Fruit fly (Drosophila melanogaster) whole organism, embryonic: ENCODE results near the gene Helz.

Experiments
- Adf1 ChIP-seq: fragments of 200-800 bp; sonication (Bioruptor generic); IDR thresholded peaks from 2 replicates; pipeline ENCODE4 v1.3.6; 2022; ENCODE audit warnings: missing biosample characterization, missing genetic modification characterization
- B-H2 ChIP-seq: fragments of 200-800 bp; sonication (Bioruptor generic); optimal IDR thresholded peaks from 2 replicates; lab custom pipeline; 2018; ENCODE audit warnings: missing biosample characterization, mild to moderate bottlenecking, missing genetic modification characterization
- CG10267 ChIP-seq: fragments of 200-800 bp; sonication (Bioruptor generic); optimal IDR thresholded peaks from 2 replicates; lab custom pipeline; 2018; ENCODE audit warnings: missing biosample characterization, mild to moderate bottlenecking, missing genetic modification characterization, moderate library complexity
- CG11398 ChIP-seq: fragments of 200-800 bp; sonication (Bioruptor generic); optimal IDR thresholded peaks from 2 replicates; lab custom pipeline; 2016; ENCODE audit warnings: missing biosample characterization, missing genetic modification characterization
- CG11560 ChIP-seq: fragments of 200-800 bp; sonication (Bioruptor generic); IDR thresholded peaks from 3 replicates; pipeline ENCODE4 v1.3.6; 2022; ENCODE audit warnings: missing biosample characterization, missing genetic modification characterization
- CG11695 ChIP-seq: fragments of 200-800 bp; sonication (Bioruptor generic); IDR thresholded peaks from 3 replicates; pipeline ENCODE4 v1.3.6; 2022; ENCODE audit warnings: missing biosample characterization, missing genetic modification characterization
- CG12391 ChIP-seq: fragments of 200-800 bp; sonication (Bioruptor generic); optimal IDR thresholded peaks from 3 replicates; lab custom pipeline; 2018; ENCODE audit warnings: missing biosample characterization, mild to moderate bottlenecking, missing genetic modification characterization, moderate library complexity
- CG12942 ChIP-seq: fragments of 200-800 bp; sonication (Bioruptor generic); optimal IDR thresholded peaks from 3 replicates; lab custom pipeline; 2016; ENCODE audit warnings: missing biosample characterization, missing genetic modification characterization
- CG14050 ChIP-seq: fragments of 200-800 bp; sonication (Bioruptor generic); IDR thresholded peaks from 3 replicates; pipeline ENCODE4 v1.3.6; 2022; ENCODE audit warnings: missing biosample characterization, missing genetic modification characterization
- CG15696 ChIP-seq: fragments of 200-800 bp; sonication (Bioruptor generic); optimal IDR thresholded peaks from 2 replicates; lab custom pipeline; 2019; ENCODE audit warnings: missing biosample characterization, mild to moderate bottlenecking, missing genetic modification characterization, moderate library complexity
- CG16779 ChIP-seq: fragments of 200-800 bp; sonication (Bioruptor generic); IDR thresholded peaks from 2 replicates; pipeline ENCODE4 v1.3.6; 2022; ENCODE audit warnings: missing biosample characterization, missing genetic modification characterization
- CG3163 ChIP-seq: fragments of 200-800 bp; sonication (Bioruptor generic); optimal IDR thresholded peaks from 3 replicates; lab custom pipeline; 2016; ENCODE audit warnings: missing biosample characterization, missing genetic modification characterization
- CG33213 ChIP-seq: fragments of 200-800 bp; sonication (Bioruptor generic); optimal IDR thresholded peaks from 3 replicates; lab custom pipeline; 2016; ENCODE audit warnings: missing biosample characterization, missing genetic modification characterization
- CG34422 ChIP-seq: fragments of 200-800 bp; sonication (Bioruptor generic); IDR thresholded peaks from 3 replicates; pipeline ENCODE4 v1.3.6; 2022; ENCODE audit warnings: missing biosample characterization, missing genetic modification characterization
- CG4617 ChIP-seq: fragments of 200-800 bp; sonication (Bioruptor generic); optimal IDR thresholded peaks from 3 replicates; lab custom pipeline; 2016; ENCODE audit warnings: missing biosample characterization, missing genetic modification characterization, borderline replicate concordance
- CG6813 ChIP-seq: fragments of 200-800 bp; sonication (Bioruptor generic); optimal IDR thresholded peaks from 2 replicates; lab custom pipeline; 2017; ENCODE audit warnings: missing biosample characterization, missing genetic modification characterization, mild to moderate bottlenecking, moderate library complexity, missing genetic modification reagents
- CG8281 ChIP-seq: fragments of 200-800 bp; sonication (Bioruptor generic); optimal IDR thresholded peaks from 2 replicates; lab custom pipeline; 2018; ENCODE audit warnings: missing biosample characterization, mild to moderate bottlenecking, missing genetic modification characterization, moderate library complexity
- CG9727 ChIP-seq: fragments of 200-800 bp; sonication (Bioruptor generic); optimal IDR thresholded peaks from 3 replicates; lab custom pipeline; 2017; ENCODE audit warnings: missing biosample characterization, mild to moderate bottlenecking, missing genetic modification characterization
- D19A ChIP-seq: fragments of 200-800 bp; optimal IDR thresholded peaks from 3 replicates; lab custom pipeline; 2019; ENCODE audit warnings: missing biosample characterization, mild to moderate bottlenecking, missing genetic modification characterization, moderate library complexity
- Dek ChIP-seq: fragments of 200-800 bp; sonication (Bioruptor generic); optimal IDR thresholded peaks from 3 replicates; lab custom pipeline; 2019; ENCODE audit warnings: missing biosample characterization, mild to moderate bottlenecking, missing genetic modification characterization, moderate library complexity
- Ets65A ChIP-seq: fragments of 200-800 bp; sonication (Bioruptor generic); peaks from one replicate; lab custom pipeline; 2016; ENCODE audit warnings: missing biosample characterization, missing genetic modification characterization
- Fer3 ChIP-seq: fragments of 200-800 bp; sonication (Bioruptor generic); optimal IDR thresholded peaks from 2 replicates; lab custom pipeline; 2018; ENCODE audit warnings: missing biosample characterization, mild to moderate bottlenecking, missing genetic modification characterization, moderate library complexity
- H2.0 ChIP-seq: fragments of 200-800 bp; sonication (Bioruptor generic); IDR thresholded peaks from 2 replicates; pipeline ENCODE4 v1.3.6; 2022; ENCODE audit warnings: missing biosample characterization, missing genetic modification characterization
- HHEX ChIP-seq: fragments of 200-800 bp; sonication (Bioruptor generic); optimal IDR thresholded peaks from 3 replicates; lab custom pipeline; 2017; ENCODE audit warnings: missing biosample characterization, mild to moderate bottlenecking, missing genetic modification characterization, missing genetic modification reagents
- HLHmδ ChIP-seq: fragments of 200-800 bp; sonication (Bioruptor generic); optimal IDR thresholded peaks from 2 replicates; lab custom pipeline; 2018; ENCODE audit warnings: missing biosample characterization, mild to moderate bottlenecking, missing genetic modification characterization, moderate library complexity
- Hand ChIP-seq: fragments of 200-800 bp; sonication (Bioruptor generic); optimal IDR thresholded peaks from 2 replicates; lab custom pipeline; 2017; ENCODE audit warnings: mild to moderate bottlenecking, missing biosample characterization, missing genetic modification reagents, missing genetic modification characterization
- Hr39 ChIP-seq: fragments of >200 bp; optimal IDR thresholded peaks from 2 replicates; lab custom pipeline; 2017
- Hsf ChIP-seq: fragments of 200-800 bp; sonication (Bioruptor generic); optimal IDR thresholded peaks from 3 replicates; lab custom pipeline; 2016; ENCODE audit warnings: missing biosample characterization, missing genetic modification characterization
- Lpt ChIP-seq: fragments of >200 bp; optimal IDR thresholded peaks from 2 replicates; lab custom pipeline; 2018; ENCODE audit warnings: missing biosample characterization, missing genetic modification characterization
- Max ChIP-seq: fragments of 200-800 bp; sonication (Bioruptor generic); optimal IDR thresholded peaks from 2 replicates; lab custom pipeline; 2016; ENCODE audit warnings: missing biosample characterization, mild to moderate bottlenecking, missing genetic modification characterization
- NC2α ChIP-seq: fragments of 200-800 bp; sonication (Bioruptor generic); optimal IDR thresholded peaks from 2 replicates; lab custom pipeline; 2016; ENCODE audit warnings: missing biosample characterization, missing genetic modification characterization
- Nf-YC ChIP-seq: fragments of 200-800 bp; optimal IDR thresholded peaks from 3 replicates; lab custom pipeline; 2019; ENCODE audit warnings: missing biosample characterization, mild to moderate bottlenecking, missing genetic modification characterization, moderate library complexity
- Ravus ChIP-seq: fragments of 200-800 bp; sonication (Bioruptor generic); IDR thresholded peaks from 2 replicates; pipeline ENCODE4 v1.3.6; 2022; ENCODE audit warnings: missing biosample characterization, missing genetic modification characterization
- Rfx ChIP-seq: fragments of 200-800 bp; sonication (Bioruptor generic); IDR thresholded peaks from 2 replicates; pipeline ENCODE4 v1.3.6; 2022; ENCODE audit warnings: missing biosample characterization, missing genetic modification characterization
- Sin3A ChIP-seq: fragments of >200 bp; optimal IDR thresholded peaks from 2 replicates; lab custom pipeline; 2018
- Vsx1 ChIP-seq: fragments of 200-800 bp; sonication (Bioruptor generic); optimal IDR thresholded peaks from 2 replicates; lab custom pipeline; 2017; ENCODE audit warnings: missing biosample characterization, mild to moderate bottlenecking, missing genetic modification characterization, missing genetic modification reagents
- ab ChIP-seq: fragments of 200-800 bp; sonication (Bioruptor generic); optimal IDR thresholded peaks from 2 replicates; lab custom pipeline; 2016; ENCODE audit warnings: missing biosample characterization, missing genetic modification characterization
- ara ChIP-seq: fragments of 200-800 bp; sonication (Bioruptor generic); IDR thresholded peaks from 2 replicates; pipeline ENCODE4 v1.3.6; 2022; ENCODE audit warnings: missing biosample characterization, missing genetic modification characterization
- cg ChIP-seq: fragments of 200-800 bp; sonication (Bioruptor generic); optimal IDR thresholded peaks from 3 replicates; lab custom pipeline; 2019; ENCODE audit warnings: missing biosample characterization, mild to moderate bottlenecking, missing genetic modification characterization, moderate library complexity
- ci ChIP-seq: fragments of 200-800 bp; sonication (Bioruptor generic); IDR thresholded peaks from 3 replicates; pipeline ENCODE4 v1.3.6; 2022; ENCODE audit warnings: missing biosample characterization, missing genetic modification characterization
- fd64A ChIP-seq: fragments of 200-800 bp; sonication (Bioruptor generic); optimal IDR thresholded peaks from 3 replicates; lab custom pipeline; 2018; ENCODE audit warnings: missing biosample characterization, mild to moderate bottlenecking, missing genetic modification characterization
- gsb-n ChIP-seq: fragments of 200-800 bp; sonication (Bioruptor generic); optimal IDR thresholded peaks from 3 replicates; lab custom pipeline; 2018; ENCODE audit warnings: missing biosample characterization, mild to moderate bottlenecking, missing genetic modification characterization
- kni ChIP-seq: fragments of 200-800 bp; sonication (Bioruptor generic); optimal IDR thresholded peaks from 3 replicates; lab custom pipeline; 2017; ENCODE audit warnings: mild to moderate bottlenecking, missing biosample characterization, missing genetic modification reagents, missing genetic modification characterization
- lilli ChIP-seq: fragments of 200-800 bp; sonication (Bioruptor generic); optimal IDR thresholded peaks from 3 replicates; lab custom pipeline; 2016; ENCODE audit warnings: missing biosample characterization, missing genetic modification characterization
- nerfin-1 ChIP-seq: fragments of 200-800 bp; sonication (Bioruptor generic); optimal IDR thresholded peaks from 3 replicates; lab custom pipeline; 2019; ENCODE audit warnings: missing biosample characterization, mild to moderate bottlenecking, missing genetic modification characterization, moderate library complexity
- sisA ChIP-seq: fragments of 200-800 bp; sonication (Bioruptor generic); IDR thresholded peaks from 2 replicates; pipeline ENCODE4 v1.3.6; 2022; ENCODE audit warnings: missing biosample characterization, missing genetic modification characterization
- slbo ChIP-seq: fragments of 200-800 bp; sonication (Bioruptor generic); IDR thresholded peaks from 2 replicates; pipeline ENCODE4 v1.3.6; 2022; ENCODE audit warnings: missing biosample characterization, missing genetic modification characterization
- tup ChIP-seq: fragments of 200-800 bp; sonication (Bioruptor generic); optimal IDR thresholded peaks from 2 replicates; lab custom pipeline; 2016; ENCODE audit warnings: missing biosample characterization, mild to moderate bottlenecking, missing genetic modification characterization, moderate library complexity
- vnd ChIP-seq: fragments of 200-800 bp; sonication (Bioruptor generic); IDR thresholded peaks from 3 replicates; pipeline ENCODE4 v1.3.6; 2022; ENCODE audit warnings: missing biosample characterization, missing genetic modification characterization; ENCODE audit not compliant: partially characterized antibody
- z ChIP-seq: fragments of 200-800 bp; sonication (Bioruptor generic); IDR thresholded peaks from 3 replicates; pipeline ENCODE4 v1.3.6; 2022; ENCODE audit warnings: missing biosample characterization, missing genetic modification characterization
- zen ChIP-seq: fragments of 200-800 bp; sonication (Bioruptor generic); optimal IDR thresholded peaks from 3 replicates; lab custom pipeline; 2018; ENCODE audit warnings: missing biosample characterization, mild to moderate bottlenecking, missing genetic modification characterization, moderate library complexity

The Helz gene

DNA sequence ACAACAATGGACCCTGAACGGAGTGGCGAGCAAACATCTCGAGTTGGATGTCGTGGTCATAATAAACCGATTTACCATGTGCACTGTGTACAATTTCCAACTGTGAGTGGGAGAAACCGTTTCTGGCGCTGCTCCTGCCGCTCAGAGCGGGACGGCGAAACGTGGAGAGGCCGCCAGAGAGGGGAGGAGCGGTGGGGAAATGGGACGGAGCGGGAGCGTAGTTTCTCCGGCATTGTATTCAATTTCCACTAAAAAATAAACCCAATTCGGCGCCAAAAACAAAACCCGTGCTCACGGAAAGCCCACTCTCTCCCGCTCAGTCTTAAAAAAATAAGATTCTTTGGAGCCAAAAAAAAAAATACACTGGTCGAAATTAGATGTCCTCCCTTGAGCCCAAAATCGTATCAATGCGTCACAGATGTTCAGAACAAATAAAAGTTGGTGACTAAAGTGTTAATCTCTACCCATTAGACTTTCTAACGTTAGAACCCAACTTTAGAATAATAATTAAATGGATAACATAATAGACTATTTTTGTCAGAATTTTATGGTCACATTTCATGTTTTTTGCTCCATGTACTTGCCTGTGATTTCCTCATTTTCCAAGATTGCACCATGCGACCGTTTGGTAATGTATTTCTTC is 29.6 kb upstream of the Helz start:
- TF ChIP-seq Lpt (GFP tag; lab: Kevin White, UChicago) = no peak
- TF ChIP-seq CG15696 (tag; lab: Kevin White, UChicago) = peak; percentile 22
- TF ChIP-seq CG10267 = peak; percentile 50
- TF ChIP-seq Sin3A (lab: Kevin White, UChicago) = no peak
- peak; percentile 71 for TF ChIP-seq sisA (GFP tag; lab: Robert Waterston, UW)
- no peak for TF ChIP-seq Hr39 (lab: Kevin White, UChicago)
- no peak for TF ChIP-seq CG33213 (GFP tag; lab: Kevin White, UChicago)
- TF ChIP-seq H2.0 (GFP tag; lab: Robert Waterston, UW) = peak; percentile 55; the same call in 1 of the 2 replicates
- TF ChIP-seq HLHmδ = no peak
- peak; percentile 62 for TF ChIP-seq Rfx (GFP tag; lab: Robert Waterston, UW)
- peak; percentile 75 for TF ChIP-seq Hsf (GFP tag; lab: Kevin White, UChicago)
- peak; percentile 59 for TF ChIP-seq CG12942 (GFP tag; lab: Kevin White, UChicago)
- TF ChIP-seq ara (GFP tag; lab: Robert Waterston, UW) = peak; percentile 61
- TF ChIP-seq B-H2 (GFP tag; lab: Kevin White, UChicago) = no peak
- peak; percentile 48 for TF ChIP-seq Max (GFP tag; lab: Kevin White, UChicago)
- TF ChIP-seq CG11398 = no peak
- peak; percentile 33 for TF ChIP-seq zen (tag; lab: Kevin White, UChicago)
- peak; percentile 96 for TF ChIP-seq Ets65A
- peak; percentile 71 for TF ChIP-seq Fer3 (tag; lab: Kevin White, UChicago)
- TF ChIP-seq Nf-YC (tag; lab: Kevin White, UChicago) = no peak
- TF ChIP-seq CG11560 (tag; lab: Robert Waterston, UW) = no peak
- TF ChIP-seq D19A (tag; lab: Kevin White, UChicago) = peak; percentile 7
- peak; percentile 90 for TF ChIP-seq z (GFP tag; lab: Robert Waterston, UW)
- TF ChIP-seq CG12391 (tag; lab: Kevin White, UChicago) = peak; percentile 74
- TF ChIP-seq CG16779 (GFP tag; lab: Robert Waterston, UW) = 0 out of 2 replicates have a peak, but pooled peaks have one; percentile 56
- peak; percentile 82 for TF ChIP-seq ci (GFP tag; lab: Robert Waterston, UW)
- TF ChIP-seq CG34422 = peak; percentile 48; the same call in 1 of the 3 replicates
- peak; percentile 22 for TF ChIP-seq nerfin-1 (tag; lab: Kevin White, UChicago)
- no peak for TF ChIP-seq NC2α (GFP tag; lab: Kevin White, UChicago)
- no peak for TF ChIP-seq Ravus (GFP tag; lab: Robert Waterston, UW)
- peak; percentile 18 for TF ChIP-seq cg (GFP tag; lab: Kevin White, UChicago)
- peak; percentile 40 for TF ChIP-seq CG9727 (GFP tag; lab: Kevin White, UChicago)
- TF ChIP-seq fd64A = no peak
- TF ChIP-seq CG3163 (GFP tag; lab: Kevin White, UChicago) = peak; percentile 71
- TF ChIP-seq ab = peak; percentile 66
- TF ChIP-seq gsb-n = peak; percentile 70
- TF ChIP-seq Hand (GFP tag; lab: Kevin White, UChicago) = peak; percentile 21
- TF ChIP-seq Dek (tag; lab: Kevin White, UChicago) = peak; percentile 56
- peak; percentile 60; the same call in 2 of the 3 replicates for TF ChIP-seq CG11695
- no peak for TF ChIP-seq kni (GFP tag; lab: Kevin White, UChicago)
- no peak for TF ChIP-seq Vsx1
- TF ChIP-seq Adf1 (GFP tag; lab: Robert Waterston, UW) = peak; percentile 55; the same call in 1 of the 2 replicates
- no peak for TF ChIP-seq vnd
- TF ChIP-seq HHEX (GFP tag; lab: Kevin White, UChicago) = no peak
- peak; percentile 17; the same call in 1 of the 3 replicates for TF ChIP-seq CG14050 (GFP tag; lab: Robert Waterston, UW)
- TF ChIP-seq lilli (GFP tag; lab: Kevin White, UChicago) = peak; percentile 72
- no peak for TF ChIP-seq tup
- TF ChIP-seq CG8281 (tag; lab: Kevin White, UChicago) = peak; percentile 23
- peak; percentile 76 for TF ChIP-seq slbo (GFP tag; lab: Robert Waterston, UW)
- TF ChIP-seq CG6813 (GFP tag; lab: Kevin White, UChicago) = no peak
- peak; percentile 10 for TF ChIP-seq CG4617
